Worm (Caenorhabditis elegans) whole organism, L1 larva: ENCODE results near the gene C06E4.2.

Experiments used
- C34B4.2 ChIP-seq: sonication (generic microtip); optimal IDR thresholded peaks from 2 replicates; lab custom pipeline; 2017; ENCODE audit warnings: mild to moderate bottlenecking, missing genetic modification characterization, missing compliant biosample characterization
- F16B12.6 ChIP-seq: fragments of 150-350 bp; optimal IDR thresholded peaks from 2 replicates; lab custom pipeline; 2014; ENCODE audit warnings: missing biosample characterization, missing genetic modification characterization
- Y116A8C.19 ChIP-seq: sonication (generic microtip); optimal IDR thresholded peaks from 2 replicates; lab custom pipeline; 2016; ENCODE audit warnings: missing compliant biosample characterization, missing genetic modification characterization, borderline replicate concordance
- aha-1 ChIP-seq: fragments of 150-350 bp; optimal IDR thresholded peaks from 2 replicates; lab custom pipeline; 2014; ENCODE audit warnings: missing biosample characterization, missing genetic modification characterization
- alr-1 ChIP-seq: fragments of 200-800 bp; sonication (Bioruptor generic); optimal IDR thresholded peaks from 2 replicates; lab custom pipeline; 2018; ENCODE audit warnings: borderline replicate concordance, mild to moderate bottlenecking, missing genetic modification characterization, missing compliant biosample characterization
- aly-2 ChIP-seq: fragments of 150-350 bp; optimal IDR thresholded peaks from 2 replicates; lab custom pipeline; 2014; ENCODE audit warnings: missing biosample characterization, missing genetic modification characterization
- ama-1 ChIP-seq: fragments of 150-350 bp; optimal IDR thresholded peaks from 2 replicates; lab custom pipeline; 2014
- blmp-1 ChIP-seq: fragments of 150-350 bp; optimal IDR thresholded peaks from 2 replicates; lab custom pipeline; 2014; ENCODE audit warnings: missing biosample characterization, missing genetic modification characterization
- ceh-8 ChIP-seq: fragments of 200-800 bp; sonication (Bioruptor generic); optimal IDR thresholded peaks from 2 replicates; lab custom pipeline; 2018; ENCODE audit warnings: mild to moderate bottlenecking, missing genetic modification characterization, moderate library complexity, missing compliant biosample characterization
- ceh-82 ChIP-seq, 3 experiments: fragments of 150-350 bp in 1 of 3; sonication (generic microtip) in 2 of 3; optimal IDR thresholded peaks; 2 replicates each; lab custom pipeline; 2014 to 2017; ENCODE audit warnings: missing biosample characterization in 3 of 3, missing genetic modification characterization in 3 of 3
- dpl-1 ChIP-seq, 3 experiments: fragments of 150-350 bp in 2 of 3; sonication (generic microtip) in 1 of 3; optimal IDR thresholded peaks; 2 replicates each; lab custom pipeline; 2014 to 2017; ENCODE audit warnings: missing biosample characterization in 3 of 3, missing genetic modification characterization in 3 of 3, missing genetic modification reagents in 3 of 3
- dsc-1 ChIP-seq: sonication (generic microtip); optimal IDR thresholded peaks from 2 replicates; lab custom pipeline; 2016; ENCODE audit warnings: mild to moderate bottlenecking, missing genetic modification characterization, missing compliant biosample characterization
- efl-1 ChIP-seq, 4 experiments: fragments of 150-350 bp; optimal IDR thresholded peaks in 3 of 4; peaks in 1 of 4; 1 replicate in 1 of 4; 2 replicates in 3 of 4; lab custom pipeline; 2014; ENCODE audit warnings: missing biosample characterization in 2 of 4, missing genetic modification characterization in 2 of 4, missing genetic modification reagents in 2 of 4
- egl-13 ChIP-seq: sonication (generic microtip); optimal IDR thresholded peaks from 2 replicates; lab custom pipeline; 2016; ENCODE audit warnings: missing genotype, missing genetic modification reagents, missing genetic modification characterization, missing compliant biosample characterization
- egl-27 ChIP-seq, 2 experiments: fragments of 150-350 bp in 1 of 2; sonication (generic microtip); optimal IDR thresholded peaks; 3 replicates each; lab custom pipeline; 2017 to 2018; ENCODE audit warnings: missing biosample characterization in 2 of 2, missing genetic modification characterization in 2 of 2, missing genetic modification reagents in 2 of 2
- elt-3 ChIP-seq, 6 experiments: fragments of 150-350 bp in 1 of 6; sonication (generic microtip); optimal IDR thresholded peaks; 2 replicates each; lab custom pipeline; 2017 to 2018; ENCODE audit warnings: missing biosample characterization in 6 of 6, missing genetic modification characterization in 6 of 6, inconsistent platforms in 1 of 6
- fkh-10 ChIP-seq: sonication (generic microtip); optimal IDR thresholded peaks from 2 replicates; lab custom pipeline; 2017; ENCODE audit warnings: missing biosample characterization, missing genetic modification reagents, missing genetic modification characterization
- fkh-4 ChIP-seq: sonication (generic microtip); optimal IDR thresholded peaks from 2 replicates; lab custom pipeline; 2016; ENCODE audit warnings: missing compliant biosample characterization, missing genetic modification characterization, borderline replicate concordance
- fkh-8 ChIP-seq: sonication (generic microtip); optimal IDR thresholded peaks from 2 replicates; lab custom pipeline; 2016; ENCODE audit warnings: mild to moderate bottlenecking, missing genetic modification characterization, missing compliant biosample characterization
- grh-1 ChIP-seq: fragments of 200-800 bp; sonication (Bioruptor generic); IDR thresholded peaks from 2 replicates; pipeline ENCODE4 v1.3.6; 2022; ENCODE audit warnings: missing genetic modification reagents, missing genetic modification characterization, missing compliant biosample characterization
- hlh-17 ChIP-seq: fragments of 200-800 bp; sonication (Bioruptor generic); optimal IDR thresholded peaks from 2 replicates; lab custom pipeline; 2018; ENCODE audit warnings: missing genetic modification characterization, mild to moderate bottlenecking, missing compliant biosample characterization, moderate library complexity, borderline replicate concordance
- hlh-4 ChIP-seq: sonication (generic microtip); optimal IDR thresholded peaks from 2 replicates; lab custom pipeline; 2016; ENCODE audit warnings: mild to moderate bottlenecking, missing genetic modification characterization, missing compliant biosample characterization
- hpl-2 ChIP-seq: fragments of 150-350 bp; optimal IDR thresholded peaks from 2 replicates; lab custom pipeline; 2014; ENCODE audit warnings: missing biosample characterization, missing genetic modification reagents, missing genetic modification characterization
- lin-13 ChIP-seq: fragments of 150-350 bp; optimal IDR thresholded peaks from 2 replicates; lab custom pipeline; 2014; ENCODE audit warnings: missing biosample characterization, missing genetic modification reagents, missing genetic modification characterization
- lin-14 ChIP-seq: fragments of 200-800 bp; sonication (Bioruptor generic); optimal IDR thresholded peaks from 2 replicates; lab custom pipeline; 2018; ENCODE audit warnings: mild to moderate bottlenecking, missing genetic modification characterization, moderate library complexity, missing compliant biosample characterization
- lin-15B ChIP-seq: fragments of 150-350 bp; sonication (generic microtip); optimal IDR thresholded peaks from 3 replicates; lab custom pipeline; 2014; ENCODE audit warnings: missing biosample characterization, missing genetic modification characterization
- mab-9 ChIP-seq: fragments of 200-800 bp; sonication (Bioruptor generic); IDR thresholded peaks from 2 replicates; pipeline ENCODE4 v1.3.6; 2022; ENCODE audit warnings: missing genetic modification reagents, missing genetic modification characterization, missing compliant biosample characterization
- mdl-1 ChIP-seq, 2 experiments: fragments of 150-350 bp; optimal IDR thresholded peaks; 2 replicates each; lab custom pipeline; 2014 to 2017; ENCODE audit warnings: missing biosample characterization in 2 of 2, missing genetic modification characterization in 2 of 2, inconsistent platforms in 1 of 2
- mep-1 ChIP-seq: fragments of 150-350 bp; optimal IDR thresholded peaks from 2 replicates; lab custom pipeline; 2014; ENCODE audit warnings: missing biosample characterization, missing genetic modification characterization
- nhr-11 ChIP-seq: fragments of 150-350 bp; optimal IDR thresholded peaks from 2 replicates; lab custom pipeline; 2014; ENCODE audit warnings: missing biosample characterization, missing genetic modification characterization
- nhr-12 ChIP-seq: sonication (generic microtip); optimal IDR thresholded peaks from 2 replicates; lab custom pipeline; 2017; ENCODE audit warnings: missing biosample characterization, missing genetic modification characterization
- nhr-237 ChIP-seq: fragments of 150-350 bp; optimal IDR thresholded peaks from 2 replicates; lab custom pipeline; 2014; ENCODE audit warnings: missing biosample characterization, missing genetic modification characterization
- nhr-28 ChIP-seq: fragments of 150-350 bp; optimal IDR thresholded peaks from 2 replicates; lab custom pipeline; 2014; ENCODE audit warnings: missing biosample characterization, missing genetic modification characterization
- nhr-47 ChIP-seq: sonication (generic microtip); optimal IDR thresholded peaks from 2 replicates; lab custom pipeline; 2016; ENCODE audit warnings: mild to moderate bottlenecking, missing genetic modification characterization, moderate library complexity, missing compliant biosample characterization
- nhr-71 ChIP-seq: sonication (generic microtip); optimal IDR thresholded peaks from 2 replicates; lab custom pipeline; 2016; ENCODE audit warnings: mild to moderate bottlenecking, missing genetic modification characterization, moderate library complexity, missing compliant biosample characterization
- nhr-76 ChIP-seq: sonication (generic microtip); optimal IDR thresholded peaks from 2 replicates; lab custom pipeline; 2017; ENCODE audit warnings: missing biosample characterization, missing genetic modification characterization
- nhr-85 ChIP-seq: sonication (generic microtip); peaks from one replicate; lab custom pipeline; 2016; ENCODE audit warnings: missing genetic modification characterization, inconsistent platforms, missing compliant biosample characterization
- nhr-90 ChIP-seq: sonication (generic microtip); optimal IDR thresholded peaks from 2 replicates; lab custom pipeline; 2016; ENCODE audit warnings: mild to moderate bottlenecking, missing genetic modification characterization, missing compliant biosample characterization; ENCODE audit not compliant: poor library complexity
- pax-3 ChIP-seq: fragments of 200-800 bp; sonication (Bioruptor generic); optimal IDR thresholded peaks from 2 replicates; lab custom pipeline; 2018; ENCODE audit warnings: mild to moderate bottlenecking, missing genetic modification characterization, moderate library complexity, missing compliant biosample characterization
- pqm-1 ChIP-seq: sonication (generic microtip); optimal IDR thresholded peaks from 3 replicates; lab custom pipeline; 2017; ENCODE audit warnings: missing biosample characterization, missing genetic modification characterization
- rnt-1 ChIP-seq: sonication (generic microtip); optimal IDR thresholded peaks from 2 replicates; lab custom pipeline; 2016; ENCODE audit warnings: mild to moderate bottlenecking, missing genetic modification characterization, moderate library complexity, missing compliant biosample characterization
- skn-1 ChIP-seq: fragments of 150-350 bp; optimal IDR thresholded peaks from 2 replicates; lab custom pipeline; 2014; ENCODE audit warnings: missing biosample characterization, missing genetic modification characterization
- snpc-4 ChIP-seq: fragments of 150-350 bp; optimal IDR thresholded peaks from 2 replicates; lab custom pipeline; 2014; ENCODE audit warnings: missing biosample characterization, missing genetic modification characterization
- snu-23 ChIP-seq: sonication (generic microtip); optimal IDR thresholded peaks from 2 replicates; lab custom pipeline; 2016; ENCODE audit warnings: missing genetic modification characterization, missing compliant biosample characterization
- sox-4 ChIP-seq: sonication (generic microtip); optimal IDR thresholded peaks from 2 replicates; lab custom pipeline; 2016; ENCODE audit warnings: missing genetic modification characterization, missing compliant biosample characterization
- sptf-1 ChIP-seq: fragments of 150-350 bp; optimal IDR thresholded peaks from 2 replicates; lab custom pipeline; 2014; ENCODE audit warnings: missing biosample characterization, missing genetic modification characterization
- sup-37 ChIP-seq: fragments of 200-800 bp; sonication (Bioruptor generic); optimal IDR thresholded peaks from 2 replicates; lab custom pipeline; 2018; ENCODE audit warnings: mild to moderate bottlenecking, missing genetic modification characterization, missing compliant biosample characterization
- swsn-7 ChIP-seq: sonication (generic microtip); optimal IDR thresholded peaks from 2 replicates; lab custom pipeline; 2016; ENCODE audit warnings: missing genetic modification characterization, missing compliant biosample characterization
- unc-130 ChIP-seq: fragments of 150-350 bp; optimal IDR thresholded peaks from 2 replicates; lab custom pipeline; 2017; ENCODE audit warnings: missing biosample characterization, missing genetic modification characterization, inconsistent platforms
- unc-62 ChIP-seq: fragments of 150-350 bp; optimal IDR thresholded peaks from 2 replicates; lab custom pipeline; 2014; ENCODE audit warnings: missing biosample characterization, missing genetic modification reagents, missing genetic modification characterization
- unc-86 ChIP-seq: sonication (generic microtip); optimal IDR thresholded peaks from 2 replicates; lab custom pipeline; 2016; ENCODE audit warnings: missing genetic modification characterization, missing compliant biosample characterization
- vab-15 ChIP-seq: sonication (generic microtip); optimal IDR thresholded peaks from 2 replicates; lab custom pipeline; 2017; ENCODE audit warnings: missing genotype, mild to moderate bottlenecking, missing genetic modification characterization, missing compliant biosample characterization
- zag-1 ChIP-seq: fragments of 150-350 bp; optimal IDR thresholded peaks from 2 replicates; lab custom pipeline; 2014; ENCODE audit warnings: missing biosample characterization, missing genetic modification characterization

C06E4.2 gene

ce11 chrIV:7230198-7230597 is 46.6 kb upstream of the C06E4.2 start, which contains the start of gene cap-1 (continued):
- TF ChIP-seq nhr-12 (tag; lab: Kevin White, UChicago) (no peak), lin-14 (GFP tag; lab: Kevin White, UChicago) (peak; percentile 87), hlh-4 (tag; lab: Kevin White, UChicago) (no peak), nhr-47 (tag; lab: Kevin White, UChicago) (peak; percentile 62), Y116A8C.19 (no peak), sox-4 (tag; lab: Kevin White, UChicago) (no peak), hpl-2 (GFP tag; lab: Kevin White, UChicago) (no peak), nhr-71 (tag; lab: Kevin White, UChicago) (peak; percentile 78), fkh-4 (no peak), pax-3 (tag; lab: Kevin White, UChicago) (no peak), elt-3 (tag; optimal IDR thresholded peaks at IDR 0.05; lab: Kevin White, UChicago) (peak in 2 of 6 experiments; percentile 5 to 82), nhr-85 (tag; lab: Kevin White, UChicago) (peak; percentile 53), alr-1 (tag; lab: Kevin White, UChicago) (no peak), unc-86 (tag; lab: Kevin White, UChicago) (peak; percentile 25), egl-27 (tag; optimal IDR thresholded peaks at IDR 0.05; lab: Kevin White, UChicago) (no peak), aha-1 (tag; lab: Kevin White, UChicago) (no peak), ceh-82 (tag; optimal IDR thresholded peaks at IDR 0.05; lab: Kevin White, UChicago) (peak; percentile 36 to 85 (median 67)), zag-1 (no peak), unc-62 (no peak), blmp-1 (tag; lab: Kevin White, UChicago) (peak; percentile 83), rnt-1 (tag; lab: Kevin White, UChicago) (peak; percentile 77), sup-37 (GFP tag; lab: Kevin White, UChicago) (no peak), dsc-1 (tag; lab: Kevin White, UChicago) (peak; percentile 39), unc-130 (tag; lab: Kevin White, UChicago) (peak; percentile 85), fkh-8 (tag; lab: Kevin White, UChicago) (peak; percentile 68), pqm-1 (tag; lab: Kevin White, UChicago) (no peak), lin-13 (GFP tag; lab: Kevin White, UChicago) (no peak), nhr-76 (no peak), F16B12.6 (peak; percentile 27), ama-1 (lab: Kevin White, UChicago) (no peak), mdl-1 (tag; optimal IDR thresholded peaks at IDR 0.05; lab: Kevin White, UChicago) (peak in 1 of 2 experiments; percentile 40), snpc-4 (tag; lab: Kevin White, UChicago) (peak; percentile 46), mab-9 (GFP tag; lab: Robert Waterston, UW) (no peak), snu-23 (peak; percentile 80), lin-15B (tag; lab: Kevin White, UChicago) (peak; percentile 69), fkh-10 (GFP tag; lab: Kevin White, UChicago) (peak; percentile 39), hlh-17 (GFP tag; lab: Kevin White, UChicago) (no peak), swsn-7 (peak; percentile 61), grh-1 (GFP tag; lab: Robert Waterston, UW) (no peak), nhr-11 (no peak), dpl-1 (GFP tag; optimal IDR thresholded peaks at IDR 0.05; lab: Kevin White, UChicago) (peak; percentile 51 to 69 (median 57)), vab-15 (tag; lab: Kevin White, UChicago) (peak; percentile 35), nhr-28 (tag; lab: Kevin White, UChicago) (no peak), nhr-237 (tag; lab: Kevin White, UChicago) (peak; percentile 13), egl-13 (tag; lab: Kevin White, UChicago) (peak; percentile 47), mep-1 (tag; lab: Kevin White, UChicago) (peak; percentile 89), ceh-8 (no peak), efl-1 (optimal IDR thresholded peaks at IDR 0.05; lab: Kevin White, UChicago) (peak; percentile 67 to 73), efl-1 (GFP tag; optimal IDR thresholded peaks at IDR 0.05 in 1 of 2; lab: Kevin White, UChicago) (peak; percentile 63 to 89), skn-1 (tag; lab: Kevin White, UChicago) (peak; percentile 66), aly-2 (tag; lab: Kevin White, UChicago) (no peak), nhr-90 (tag; lab: Kevin White, UChicago) (peak; percentile 31), sptf-1 (tag; lab: Kevin White, UChicago) (no peak), C34B4.2 (no peak)
